Worm (Caenorhabditis elegans) whole organism, L3 larva: ENCODE measurements around the gene msp-113.

Experiments
- ZK546.5 ChIP-seq: sonication (generic microtip); optimal IDR thresholded peaks from 2 replicates; lab custom pipeline; 2017; ENCODE audit warnings: missing biosample characterization, missing genetic modification characterization
- ama-1 ChIP-seq: fragments of 150-350 bp; optimal IDR thresholded peaks from 2 replicates; lab custom pipeline; 2018
- ceh-16 ChIP-seq: sonication (generic microtip); optimal IDR thresholded peaks from 2 replicates; lab custom pipeline; 2017; ENCODE audit warnings: missing biosample characterization, missing genetic modification characterization
- ceh-28 ChIP-seq: fragments of 150-350 bp; optimal IDR thresholded peaks from 2 replicates; lab custom pipeline; 2014; ENCODE audit warnings: missing biosample characterization, missing genetic modification reagents, missing genetic modification characterization
- ceh-82 ChIP-seq: fragments of 150-350 bp; optimal IDR thresholded peaks from 2 replicates; lab custom pipeline; 2014; ENCODE audit warnings: missing biosample characterization, missing genetic modification characterization
- ceh-9 ChIP-seq: sonication (generic microtip); optimal IDR thresholded peaks from 2 replicates; lab custom pipeline; 2018; ENCODE audit warnings: missing biosample characterization, missing genetic modification characterization
- daf-12 ChIP-seq: fragments of 150-350 bp; optimal IDR thresholded peaks from 2 replicates; lab custom pipeline; 2014; ENCODE audit warnings: missing biosample characterization, missing genetic modification reagents, missing genetic modification characterization
- egl-27 ChIP-seq: sonication (generic microtip); optimal IDR thresholded peaks from 4 replicates; lab custom pipeline; 2017; ENCODE audit warnings: missing biosample characterization, missing genetic modification reagents, missing genetic modification characterization
- egl-5 ChIP-seq: fragments of 150-350 bp; optimal IDR thresholded peaks from 2 replicates; lab custom pipeline; 2017; ENCODE audit warnings: missing biosample characterization, missing genetic modification reagents, missing genetic modification characterization, inconsistent platforms
- elt-2 ChIP-seq: sonication (generic microtip); optimal IDR thresholded peaks from 2 replicates; lab custom pipeline; 2016; ENCODE audit warnings: missing genetic modification reagents, mild to moderate bottlenecking, missing genetic modification characterization, missing compliant biosample characterization
- elt-3 ChIP-seq, 3 experiments: fragments of 150-350 bp in 1 of 3; sonication (generic microtip) in 2 of 3; optimal IDR thresholded peaks; 2 replicates in 2 of 3; 4 replicates in 1 of 3; lab custom pipeline; 2014 to 2017; ENCODE audit warnings: missing biosample characterization in 3 of 3, missing genetic modification characterization in 3 of 3
- eor-1 ChIP-seq, 2 experiments: fragments of 150-350 bp; optimal IDR thresholded peaks; 2 replicates each; lab custom pipeline; 2014 to 2018; ENCODE audit warnings: missing biosample characterization in 2 of 2, missing genetic modification characterization in 2 of 2
- fkh-10 ChIP-seq: sonication (generic microtip); optimal IDR thresholded peaks from 2 replicates; lab custom pipeline; 2017; ENCODE audit warnings: missing biosample characterization, missing genetic modification reagents, missing genetic modification characterization
- fkh-2 ChIP-seq: fragments of 150-350 bp; optimal IDR thresholded peaks from 2 replicates; lab custom pipeline; 2014; ENCODE audit warnings: missing biosample characterization, missing genetic modification reagents, missing genetic modification characterization
- fos-1 ChIP-seq: fragments of 150-350 bp; optimal IDR thresholded peaks from 2 replicates; lab custom pipeline; 2014; ENCODE audit warnings: missing biosample characterization, missing genetic modification characterization
- hmg-11 ChIP-seq: sonication (generic microtip); optimal IDR thresholded peaks from 2 replicates; lab custom pipeline; 2016; ENCODE audit warnings: missing genetic modification characterization, missing compliant biosample characterization
- jun-1 ChIP-seq: fragments of 150-350 bp; optimal IDR thresholded peaks from 2 replicates; lab custom pipeline; 2014; ENCODE audit warnings: missing biosample characterization, missing genetic modification reagents, missing genetic modification characterization
- lsy-12 ChIP-seq: sonication (generic microtip); optimal IDR thresholded peaks from 2 replicates; lab custom pipeline; 2016; ENCODE audit warnings: mild to moderate bottlenecking, missing genetic modification characterization, missing compliant biosample characterization
- mml-1 ChIP-seq: fragments of 150-350 bp; sonication (generic microtip); optimal IDR thresholded peaks from 3 replicates; lab custom pipeline; 2014; ENCODE audit warnings: missing biosample characterization, missing genetic modification characterization
- nfya-1 ChIP-seq: sonication (generic microtip); optimal IDR thresholded peaks from 2 replicates; lab custom pipeline; 2017; ENCODE audit warnings: missing genetic modification characterization, mild to moderate bottlenecking, missing compliant biosample characterization, antibody characterized with exemption, moderate library complexity; ENCODE audit not compliant: insufficient read depth
- nhr-11 ChIP-seq: fragments of 150-350 bp; optimal IDR thresholded peaks from 2 replicates; lab custom pipeline; 2014; ENCODE audit warnings: missing biosample characterization, missing genetic modification characterization
- nhr-237 ChIP-seq: fragments of 150-350 bp; optimal IDR thresholded peaks from 2 replicates; lab custom pipeline; 2014; ENCODE audit warnings: missing biosample characterization, missing genetic modification characterization
- nhr-25 ChIP-seq: sonication (generic microtip); optimal IDR thresholded peaks from 2 replicates; lab custom pipeline; 2017; ENCODE audit warnings: missing biosample characterization, missing genetic modification characterization
- nhr-28 ChIP-seq: fragments of 150-350 bp; optimal IDR thresholded peaks from 2 replicates; lab custom pipeline; 2014; ENCODE audit warnings: missing biosample characterization, missing genetic modification characterization
- nhr-76 ChIP-seq: fragments of 150-350 bp; sonication (generic microtip); optimal IDR thresholded peaks from 5 replicates; lab custom pipeline; 2014; ENCODE audit warnings: missing biosample characterization, missing genetic modification characterization
- nhr-77 ChIP-seq: fragments of 150-350 bp; optimal IDR thresholded peaks from 2 replicates; lab custom pipeline; 2014; ENCODE audit warnings: missing biosample characterization, missing genetic modification characterization
- pqm-1 ChIP-seq: fragments of 150-350 bp; optimal IDR thresholded peaks from 2 replicates; lab custom pipeline; 2017; ENCODE audit warnings: missing biosample characterization, missing genetic modification characterization, inconsistent platforms
- sea-2 ChIP-seq: fragments of 150-350 bp; sonication (generic microtip); optimal IDR thresholded peaks from 4 replicates; lab custom pipeline; 2014; ENCODE audit warnings: missing biosample characterization, missing genetic modification reagents, missing genetic modification characterization
- skn-1 ChIP-seq: fragments of 150-350 bp; optimal IDR thresholded peaks from 2 replicates; lab custom pipeline; 2014; ENCODE audit warnings: missing biosample characterization, missing genetic modification characterization
- tbx-2 ChIP-seq: sonication (generic microtip); optimal IDR thresholded peaks from 2 replicates; lab custom pipeline; 2016; ENCODE audit warnings: mild to moderate bottlenecking, missing genetic modification characterization, missing compliant biosample characterization
- unc-39 ChIP-seq: sonication (generic microtip); optimal IDR thresholded peaks from 4 replicates; lab custom pipeline; 2017; ENCODE audit warnings: missing biosample characterization, missing genetic modification characterization
- unc-62 ChIP-seq: fragments of 150-350 bp; sonication (generic microtip); optimal IDR thresholded peaks from 4 replicates; lab custom pipeline; 2014; ENCODE audit warnings: missing biosample characterization, missing genetic modification reagents, missing genetic modification characterization
- zag-1 ChIP-seq: fragments of 150-350 bp; optimal IDR thresholded peaks from 2 replicates; lab custom pipeline; 2014; ENCODE audit warnings: missing biosample characterization, missing genetic modification characterization

Gene msp-113

ce11 chrIV:5268803-5269202 is 29.0 kb upstream of the msp-113 start, which contains the start of gene F36H12.4:
F36H12.4 (plus strand) TSS chrIV:5269103.
- TF ChIP-seq ceh-9 (tag; lab: Kevin White, UChicago) (no peak), egl-5 (tag; lab: Kevin White, UChicago) (no peak), ama-1 (no peak), fkh-10 (no peak), fos-1 (tag; lab: Kevin White, UChicago) (no peak), unc-62 (GFP tag; lab: Kevin White, UChicago) (no peak), nhr-76 (tag; lab: Kevin White, UChicago) (no peak), tbx-2 (tag; lab: Kevin White, UChicago) (no peak), hmg-11 (tag; lab: Kevin White, UChicago) (no peak), skn-1 (tag; lab: Kevin White, UChicago) (no peak), eor-1 (tag; optimal IDR thresholded peaks at IDR 0.05; lab: Kevin White, UChicago) (no peak), ceh-28 (tag; lab: Kevin White, UChicago) (no peak), egl-27 (tag; lab: Kevin White, UChicago) (no peak), jun-1 (tag; lab: Kevin White, UChicago) (no peak), lsy-12 (no peak), pqm-1 (tag; lab: Kevin White, UChicago) (no peak), ceh-16 (tag; lab: Kevin White, UChicago) (no peak), zag-1 (tag; lab: Kevin White, UChicago) (no peak), ceh-82 (tag; lab: Kevin White, UChicago) (no peak)

- TF ChIP-seq nhr-77 (tag; lab: Kevin White, UChicago) (no peak), hmg-11 (tag; lab: Kevin White, UChicago) (no peak), fos-1 (tag; lab: Kevin White, UChicago) (no peak), pqm-1 (tag; lab: Kevin White, UChicago) (no peak)
These were observed 25.2 kb upstream of the msp-113 start, which contains the start of gene F36H12.3 for ce11 chrIV:5272518-5272917. F36H12.3 (plus strand) TSS chrIV:5272818.

ce11 chrIV:5273385-5273784 is 24.4 kb upstream of the msp-113 start:
- no peak for TF ChIP-seq ceh-82 (tag; lab: Kevin White, UChicago)
- TF ChIP-seq lsy-12 = no peak
- TF ChIP-seq ama-1 = no peak
- TF ChIP-seq hmg-11 (tag; lab: Kevin White, UChicago) = no peak
- no peak for TF ChIP-seq elt-3 (tag; optimal IDR thresholded peaks at IDR 0.05; lab: Kevin White, UChicago)
- no peak for TF ChIP-seq mml-1 (tag; lab: Kevin White, UChicago)
- no peak for TF ChIP-seq ceh-16 (tag; lab: Kevin White, UChicago)
- no peak for TF ChIP-seq nhr-237
- TF ChIP-seq unc-62 (GFP tag; lab: Kevin White, UChicago) = no peak
- no peak for TF ChIP-seq unc-39 (tag; lab: Kevin White, UChicago)
- TF ChIP-seq egl-5 (tag; lab: Kevin White, UChicago) = no peak

ce11 chrIV:5274123-5274581 is 23.6 kb upstream of the msp-113 start, which contains the start of gene slfl-4:
slfl-4 (plus strand) TSS chrIV:5274531.
- TF ChIP-seq fos-1 (tag; lab: Kevin White, UChicago) (no peak), pqm-1 (tag; lab: Kevin White, UChicago) (no peak), daf-12 (no peak), mml-1 (tag; lab: Kevin White, UChicago) (no peak)

ce11 chrIV:5277752-5278151 is 20.0 kb upstream of the msp-113 start, which contains the start of gene F36H12.17:
F36H12.17 (minus strand) TSS chrIV:5277852.
- TF ChIP-seq nhr-25 (tag; lab: Kevin White, UChicago) (no peak), eor-1 (tag; optimal IDR thresholded peaks at IDR 0.05; lab: Kevin White, UChicago) (no peak), elt-2 (tag; lab: Kevin White, UChicago) (no peak), nhr-11 (tag; lab: Kevin White, UChicago) (no peak), lsy-12 (no peak), daf-12 (no peak), nhr-77 (tag; lab: Kevin White, UChicago) (no peak)
- TF ChIP-seq, all 47 proteins: peak for 0

- TF ChIP-seq hmg-11 (tag; lab: Kevin White, UChicago) (no peak), skn-1 (tag; lab: Kevin White, UChicago) (no peak), ama-1 (no peak), fkh-2 (tag; lab: Kevin White, UChicago) (no peak), daf-12 (no peak), nhr-28 (no peak), fos-1 (tag; lab: Kevin White, UChicago) (no peak), ceh-82 (tag; lab: Kevin White, UChicago) (no peak), eor-1 (tag; optimal IDR thresholded peaks at IDR 0.05; lab: Kevin White, UChicago) (no peak), egl-5 (tag; lab: Kevin White, UChicago) (no peak), elt-2 (tag; lab: Kevin White, UChicago) (no peak), unc-39 (tag; lab: Kevin White, UChicago) (no peak), ceh-28 (tag; lab: Kevin White, UChicago) (no peak), nfya-1 (tag; lab: Kevin White, UChicago) (no peak), nhr-77 (tag; lab: Kevin White, UChicago) (no peak), nhr-11 (tag; lab: Kevin White, UChicago) (no peak), sea-2 (no peak), ZK546.5 (no peak)
These were observed 16.3 kb upstream of the msp-113 start for ce11 chrIV:5281457-5281856.
